Worm (Caenorhabditis elegans) whole organism, late embryonic: ENCODE measurements around the gene F10C1.23.

Experiments
- ama-1 ChIP-seq: fragments of 150-350 bp; optimal IDR thresholded peaks from 2 replicates; lab custom pipeline; 2014
- ceh-9 ChIP-seq: sonication (generic microtip); optimal IDR thresholded peaks from 2 replicates; lab custom pipeline; 2016; ENCODE audit warnings: mild to moderate bottlenecking, missing genetic modification characterization, inconsistent platforms, missing compliant biosample characterization
- ets-4 ChIP-seq: sonication (generic microtip); optimal IDR thresholded peaks from 2 replicates; lab custom pipeline; 2016; ENCODE audit warnings: missing genetic modification characterization, missing compliant biosample characterization
- fax-1 ChIP-seq: sonication (generic microtip); optimal IDR thresholded peaks from 2 replicates; lab custom pipeline; 2016; ENCODE audit warnings: missing genotype, missing genetic modification characterization, missing compliant biosample characterization
- nfya-1 ChIP-seq: sonication (generic microtip); optimal IDR thresholded peaks from 2 replicates; lab custom pipeline; 2017; ENCODE audit warnings: missing genetic modification characterization, mild to moderate bottlenecking, missing compliant biosample characterization, antibody characterized with exemption, moderate library complexity
- npax-4 ChIP-seq: sonication (generic microtip); optimal IDR thresholded peaks from 2 replicates; lab custom pipeline; 2016; ENCODE audit warnings: missing genetic modification characterization, missing compliant biosample characterization
- pqm-1 ChIP-seq: sonication (generic microtip); optimal IDR thresholded peaks from 2 replicates; lab custom pipeline; 2016; ENCODE audit warnings: missing genetic modification characterization, missing compliant biosample characterization
- tbx-2 ChIP-seq: sonication (generic microtip); optimal IDR thresholded peaks from 2 replicates; lab custom pipeline; 2016; ENCODE audit warnings: missing genetic modification characterization, missing compliant biosample characterization
- unc-55 ChIP-seq: sonication (generic microtip); optimal IDR thresholded peaks from 2 replicates; lab custom pipeline; 2017; ENCODE audit warnings: missing biosample characterization, missing genetic modification reagents, missing genetic modification characterization
- zip-5 ChIP-seq: sonication (generic microtip); optimal IDR thresholded peaks from 2 replicates; lab custom pipeline; 2016; ENCODE audit warnings: missing genetic modification characterization, missing compliant biosample characterization

DNA sequence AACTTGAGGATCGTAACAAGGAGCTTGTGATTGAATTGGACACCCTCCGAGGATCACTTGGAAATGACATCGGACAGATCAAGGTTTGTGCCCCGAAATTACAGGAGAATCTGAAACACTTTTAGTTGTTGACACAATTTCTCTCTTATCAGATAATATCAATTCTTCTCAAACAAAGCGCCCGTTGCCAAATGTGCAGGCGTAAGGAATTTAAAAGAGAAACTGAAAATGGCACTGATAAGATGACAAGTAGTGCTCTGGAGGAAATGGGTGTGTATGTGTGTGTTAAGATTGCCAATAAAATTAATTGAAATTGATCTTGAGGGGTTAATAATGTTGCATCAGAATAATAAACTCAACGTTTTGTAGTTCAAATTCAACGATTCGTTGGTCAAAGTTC lies 6.5 kb upstream of the F10C1.23 start:
- TF ChIP-seq unc-55 (GFP tag; lab: Kevin White, UChicago) = no peak
- TF ChIP-seq pqm-1 (tag; lab: Kevin White, UChicago) = no peak
- TF ChIP-seq ets-4 (tag; lab: Kevin White, UChicago) = no peak
- no peak for TF ChIP-seq nfya-1 (tag; lab: Kevin White, UChicago)
- no peak for TF ChIP-seq ceh-9 (tag; lab: Kevin White, UChicago)
- no peak for TF ChIP-seq ama-1 (lab: Kevin White, UChicago)
- no peak for TF ChIP-seq zip-5 (tag; lab: Kevin White, UChicago)
- no peak for TF ChIP-seq fax-1 (tag; lab: Kevin White, UChicago)
- no peak for TF ChIP-seq npax-4 (tag; lab: Kevin White, UChicago)
- no peak for TF ChIP-seq tbx-2 (tag; lab: Kevin White, UChicago)
